Worm (Caenorhabditis elegans) whole organism, L2 larva: ENCODE results near the gene dop-3.

Source experiments
- aly-2 ChIP-seq: fragments of 150-350 bp; optimal IDR thresholded peaks from 2 replicates; lab custom pipeline; 2014; ENCODE audit warnings: missing biosample characterization, missing genetic modification characterization
- ama-1 ChIP-seq: fragments of 150-350 bp; optimal IDR thresholded peaks from 2 replicates; lab custom pipeline; 2018; ENCODE audit warnings: inconsistent platforms
- blmp-1 ChIP-seq: sonication (generic microtip); optimal IDR thresholded peaks from 2 replicates; lab custom pipeline; 2017; ENCODE audit warnings: missing genetic modification characterization, mild to moderate bottlenecking, missing compliant biosample characterization, antibody characterized with exemption, moderate library complexity; ENCODE audit not compliant: insufficient read depth
- ceh-82 ChIP-seq: fragments of 150-350 bp; optimal IDR thresholded peaks from 2 replicates; lab custom pipeline; 2014; ENCODE audit warnings: missing biosample characterization, missing genetic modification characterization
- mdl-1 ChIP-seq, 2 experiments: fragments of 150-350 bp in 1 of 2; sonication (generic microtip) in 1 of 2; optimal IDR thresholded peaks; 2 replicates each; lab custom pipeline; 2017; ENCODE audit warnings: missing biosample characterization in 2 of 2, missing genetic modification characterization in 2 of 2
- snpc-4 ChIP-seq: fragments of 150-350 bp; optimal IDR thresholded peaks from 2 replicates; lab custom pipeline; 2014; ENCODE audit warnings: missing biosample characterization, missing genetic modification characterization
- unc-62 ChIP-seq: fragments of 150-350 bp; optimal IDR thresholded peaks from 2 replicates; lab custom pipeline; 2014; ENCODE audit warnings: missing biosample characterization, missing genetic modification reagents, missing genetic modification characterization

ce11 chrX:6551679-6552078 is 17.8 kb downstream of the dop-3 start:
- TF ChIP-seq ama-1 (lab: Kevin White, UChicago) (no peak), aly-2 (tag; lab: Kevin White, UChicago) (no peak), unc-62 (GFP tag; lab: Kevin White, UChicago) (no peak), blmp-1 (tag; lab: Kevin White, UChicago) (no peak), mdl-1 (tag; optimal IDR thresholded peaks at IDR 0.05; lab: Kevin White, UChicago) (no peak), snpc-4 (tag; lab: Kevin White, UChicago) (no peak), ceh-82 (tag; lab: Kevin White, UChicago) (no peak)
